Worm (Caenorhabditis elegans) whole organism, L2 larva: Measurements from ENCODE around the gene nhr-93.

Experiments
- blmp-1 ChIP-seq: sonication (generic microtip); optimal IDR thresholded peaks from 2 replicates; lab custom pipeline; 2017; ENCODE audit warnings: missing genetic modification characterization, mild to moderate bottlenecking, missing compliant biosample characterization, antibody characterized with exemption, moderate library complexity; ENCODE audit not compliant: insufficient read depth
- ceh-82 ChIP-seq: fragments of 150-350 bp; optimal IDR thresholded peaks from 2 replicates; lab custom pipeline; 2014; ENCODE audit warnings: missing biosample characterization, missing genetic modification characterization
- dmd-4 ChIP-seq: sonication (generic microtip); optimal IDR thresholded peaks from 2 replicates; lab custom pipeline; 2017; ENCODE audit warnings: missing biosample characterization, missing genetic modification characterization
- skn-1 ChIP-seq: sonication (generic microtip); optimal IDR thresholded peaks from 2 replicates; lab custom pipeline; 2017; ENCODE audit warnings: missing biosample characterization, missing genetic modification characterization
- unc-62 ChIP-seq: fragments of 150-350 bp; optimal IDR thresholded peaks from 2 replicates; lab custom pipeline; 2014; ENCODE audit warnings: missing biosample characterization, missing genetic modification reagents, missing genetic modification characterization

DNA sequence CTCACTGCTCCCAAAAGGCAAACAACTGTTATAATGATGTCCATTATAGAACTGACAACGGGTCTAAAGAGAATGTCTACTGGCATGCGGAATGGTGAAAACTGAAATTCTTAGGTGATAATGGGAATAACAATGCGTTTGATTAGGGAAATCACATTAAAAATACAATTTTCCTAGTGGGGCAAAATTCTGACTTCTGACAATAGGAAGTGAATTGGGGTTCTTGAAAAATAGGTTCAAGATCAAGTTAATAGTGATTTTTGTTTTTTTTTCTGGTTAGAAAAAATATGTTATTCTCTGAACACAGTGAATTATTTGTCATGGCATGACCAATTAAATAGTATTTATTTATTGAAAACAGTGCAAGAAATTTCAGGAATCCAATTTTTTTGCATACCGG is 51.4 kb downstream of the nhr-93 start, which contains the start of gene srbc-32:
- TF ChIP-seq skn-1 (tag; lab: Kevin White, UChicago) (no peak), unc-62 (GFP tag; lab: Kevin White, UChicago) (no peak), blmp-1 (tag; lab: Kevin White, UChicago) (no peak), dmd-4 (tag; lab: Kevin White, UChicago) (no peak), ceh-82 (no peak)
